Fruit fly (Drosophila melanogaster) whole organism, adult: Measurements from ENCODE around the gene CG5890.

ENCODE experiments used
- cic ChIP-seq: fragments of 200-800 bp; sonication (Bioruptor generic); optimal IDR thresholded peaks from 2 replicates; lab custom pipeline; 2017; ENCODE audit warnings: missing biosample characterization, mild to moderate bottlenecking, missing genetic modification characterization, moderate library complexity
- kay ChIP-seq: fragments of 200-800 bp; sonication (Bioruptor generic); peaks from one replicate; lab custom pipeline; 2016; ENCODE audit warnings: missing biosample characterization, missing genetic modification characterization, borderline replicate concordance
- pad ChIP-seq: fragments of 200-800 bp; sonication (Bioruptor generic); optimal IDR thresholded peaks from 3 replicates; lab custom pipeline; 2017; ENCODE audit warnings: missing biosample characterization, missing genetic modification characterization, mild to moderate bottlenecking, moderate library complexity, missing genetic modification reagents

DNA sequence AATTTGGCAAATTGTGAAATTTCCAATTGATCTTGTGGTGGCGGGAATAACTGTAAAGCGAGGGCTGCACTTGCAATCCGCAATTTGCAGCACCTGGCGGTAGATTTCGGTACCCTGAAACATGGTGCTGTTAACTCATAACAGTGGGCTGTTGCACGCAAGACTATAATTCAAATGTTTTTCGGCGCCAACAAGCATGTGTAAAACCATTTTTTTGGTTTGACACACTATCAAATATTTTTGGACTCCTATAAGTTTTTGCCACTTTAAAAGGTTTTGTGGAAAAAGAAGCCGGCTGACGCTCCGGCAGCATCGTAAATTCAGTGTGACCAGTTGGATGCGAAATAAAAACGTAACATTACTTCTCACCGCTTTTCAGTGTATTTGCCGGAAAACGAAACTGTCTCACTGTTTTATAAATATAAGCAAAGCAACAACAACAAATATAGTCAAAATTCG lies 4.7 kb upstream of the CG5890 start, which contains the start of the genes CG14545 and CG5886:
- peak; percentile 19 for TF ChIP-seq pad (GFP tag; lab: Kevin White, UChicago)
- no peak for TF ChIP-seq cic
- TF ChIP-seq kay (GFP tag; lab: Kevin White, UChicago), result no peak
